Fruit fly (Drosophila melanogaster): ENCODE measurements around the gene CG9150.

The CG9150 gene

DNA sequence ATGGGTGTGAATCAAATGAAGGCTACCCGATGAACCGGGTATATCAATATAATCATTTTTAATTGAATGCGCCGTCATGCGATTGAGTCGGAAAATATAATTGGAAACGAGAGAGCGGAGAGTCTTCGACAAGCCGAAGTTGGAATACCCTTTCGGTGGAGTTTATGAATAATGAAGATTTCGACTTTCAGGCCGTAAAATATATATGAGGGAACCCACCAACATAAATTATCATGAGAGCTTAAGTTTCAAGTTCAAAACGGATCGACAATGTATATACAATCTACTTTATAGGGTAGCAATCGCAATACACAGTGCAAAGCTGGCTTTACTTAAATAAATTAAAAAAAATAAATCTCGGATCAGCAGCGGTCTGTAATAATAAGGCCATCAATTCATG, 36.6 kb downstream of the CG9150 start (continued):
- TF ChIP-seq Smox (GFP tag; optimal IDR thresholded peaks at IDR 0.05) = no peak
- TF ChIP-seq ss (GFP tag; optimal IDR thresholded peaks at IDR 0.05) = no peak
- TF ChIP-seq cyc (GFP tag; optimal IDR thresholded peaks at IDR 0.05) = no peak
- TF ChIP-seq pdm3 (GFP tag; optimal IDR thresholded peaks at IDR 0.05) = peak; percentile 36
- no peak for TF ChIP-seq CG8319 (GFP tag; optimal IDR thresholded peaks at IDR 0.05)
- no peak for TF ChIP-seq Sox102F (GFP tag; optimal IDR thresholded peaks at IDR 0.05)
- TF ChIP-seq CG9139 (GFP tag; optimal IDR thresholded peaks at IDR 0.05) = peak; percentile 9
- no peak for TF ChIP-seq CG4318 (GFP tag; optimal IDR thresholded peaks at IDR 0.05)
- no peak for TF ChIP-seq CG11762 (GFP tag; optimal IDR thresholded peaks at IDR 0.05; ENCODE audit: insufficient read depth)
- no peak for TF ChIP-seq Ets21C (GFP tag; optimal IDR thresholded peaks at IDR 0.05)
- peak; percentile 59; the same call in 2 of the 3 replicates for TF ChIP-seq eg (GFP tag; IDR thresholded peaks at IDR 0.05)
- TF ChIP-seq Ets96B (tag; optimal IDR thresholded peaks at IDR 0.05) = peak; percentile 59
- peak; percentile 35 for TF ChIP-seq topi (GFP tag; optimal IDR thresholded peaks at IDR 0.05)
- TF ChIP-seq Lpt (GFP tag; optimal IDR thresholded peaks at IDR 0.05) = no peak
- TF ChIP-seq CG31627 (GFP tag; optimal IDR thresholded peaks at IDR 0.05) = peak; percentile 44
- peak; percentile 13; the same call in 1 of the 2 replicates for TF ChIP-seq Gug (GFP tag; IDR thresholded peaks at IDR 0.05)
- 0 out of 2 replicates have a peak, but pooled peaks have one; percentile 7 for TF ChIP-seq CG11294 (GFP tag; IDR thresholded peaks at IDR 0.05)
- peak; percentile 12 for TF ChIP-seq acj6 (GFP tag; optimal IDR thresholded peaks at IDR 0.05)
- TF ChIP-seq achi (GFP tag; optimal IDR thresholded peaks at IDR 0.05) = peak; percentile 27
- TF ChIP-seq CG34406 (GFP tag; optimal IDR thresholded peaks at IDR 0.05) = peak; percentile 19
- peak; percentile 36 for TF ChIP-seq Sox14 (GFP tag; optimal IDR thresholded peaks at IDR 0.05)
- TF ChIP-seq CG6163 (GFP tag; IDR thresholded peaks at IDR 0.05) = peak; percentile 73
- no peak for TF ChIP-seq Eip93F (GFP tag; optimal IDR thresholded peaks at IDR 0.05)
- TF ChIP-seq CG6854 (GFP tag; optimal IDR thresholded peaks at IDR 0.05) = no peak
- no peak for TF ChIP-seq Hr38 (GFP tag; optimal IDR thresholded peaks at IDR 0.05)
- TF ChIP-seq fkh (GFP tag; optimal IDR thresholded peaks at IDR 0.05) = no peak
- no peak for TF ChIP-seq CG10669 (GFP tag; optimal IDR thresholded peaks at IDR 0.05)
- peak; percentile 23 for TF ChIP-seq CG6792 (GFP tag; optimal IDR thresholded peaks at IDR 0.05)
- TF ChIP-seq Sox15 (GFP tag; optimal IDR thresholded peaks at IDR 0.05) = no peak
- TF ChIP-seq CG6276 (GFP tag; optimal IDR thresholded peaks at IDR 0.05) = no peak
- TF ChIP-seq CG3919 (GFP tag; optimal IDR thresholded peaks at IDR 0.05) = no peak
- TF ChIP-seq fd85E (GFP tag; optimal IDR thresholded peaks at IDR 0.05) = no peak
- no peak for TF ChIP-seq Hr4 (GFP tag; optimal IDR thresholded peaks at IDR 0.05)
- TF ChIP-seq svp (GFP tag) = peak; percentile 91
- no peak for TF ChIP-seq OdsH (GFP tag; optimal IDR thresholded peaks at IDR 0.05)
- peak; percentile 20 for TF ChIP-seq CG1621 (tag; optimal IDR thresholded peaks at IDR 0.05)
- TF ChIP-seq CG16779 (tag; optimal IDR thresholded peaks at IDR 0.05) = no peak
- TF ChIP-seq CG8119 (GFP tag; IDR thresholded peaks at IDR 0.05) = peak; percentile 56
- TF ChIP-seq vri (GFP tag; optimal IDR thresholded peaks at IDR 0.05) = no peak

DNA sequence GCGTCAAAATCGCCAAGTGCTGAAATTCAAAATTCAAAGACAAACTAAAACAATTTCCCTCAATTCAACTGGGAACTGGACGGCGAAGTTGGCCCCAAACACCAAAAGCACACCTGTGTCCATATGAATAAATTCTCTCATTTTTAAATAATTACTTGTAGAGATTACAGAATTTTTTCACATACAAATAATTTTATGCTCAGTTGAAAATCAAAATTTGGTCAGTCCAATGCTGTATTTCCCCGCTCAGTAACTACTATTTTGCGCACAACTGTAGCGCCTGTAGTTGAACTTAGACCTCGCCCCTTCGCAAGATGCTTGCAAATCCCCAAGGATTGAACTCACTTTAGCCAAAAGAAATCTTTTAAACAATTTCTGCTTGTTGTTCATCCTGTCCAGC, 39.7 kb downstream of the CG9150 start:
- no peak for TF ChIP-seq CG4318 (GFP tag; optimal IDR thresholded peaks at IDR 0.05)
- TF ChIP-seq CG31627 (GFP tag; optimal IDR thresholded peaks at IDR 0.05) = peak; percentile 7
- TF ChIP-seq fkh (GFP tag; optimal IDR thresholded peaks at IDR 0.05) = no peak
- no peak for TF ChIP-seq Lpt (GFP tag; optimal IDR thresholded peaks at IDR 0.05)
- no peak for TF ChIP-seq fd85E (GFP tag; optimal IDR thresholded peaks at IDR 0.05)
- peak; percentile 21; the same call in 1 of the 3 replicates for TF ChIP-seq CG6163 (GFP tag; IDR thresholded peaks at IDR 0.05)
- TF ChIP-seq Eip93F (GFP tag; optimal IDR thresholded peaks at IDR 0.05) = no peak
- no peak for TF ChIP-seq CG16779 (tag; optimal IDR thresholded peaks at IDR 0.05)
- TF ChIP-seq Eip75B (GFP tag; optimal IDR thresholded peaks at IDR 0.05) = no peak
- TF ChIP-seq CG6854 (GFP tag; optimal IDR thresholded peaks at IDR 0.05) = no peak
- TF ChIP-seq Hr4 (GFP tag; optimal IDR thresholded peaks at IDR 0.05) = peak; percentile 34
- TF ChIP-seq CG10631 (GFP tag; optimal IDR thresholded peaks at IDR 0.05) = no peak
- no peak for TF ChIP-seq CG34406 (GFP tag; optimal IDR thresholded peaks at IDR 0.05)
- TF ChIP-seq achi (GFP tag; optimal IDR thresholded peaks at IDR 0.05) = peak; percentile 18
- TF ChIP-seq CG32006 (GFP tag; optimal IDR thresholded peaks at IDR 0.05) = peak; percentile 37
- TF ChIP-seq CG6808 (GFP tag; optimal IDR thresholded peaks at IDR 0.05) = no peak
- no peak for TF ChIP-seq dsx (GFP tag; optimal IDR thresholded peaks at IDR 0.05; ENCODE audit: poor library complexity, severe bottlenecking)
- no peak for TF ChIP-seq CG6792 (GFP tag; optimal IDR thresholded peaks at IDR 0.05)
- peak; percentile 15 for TF ChIP-seq Hr39 (GFP tag; optimal IDR thresholded peaks at IDR 0.05)
- no peak for TF ChIP-seq vri (GFP tag; optimal IDR thresholded peaks at IDR 0.05)
- no peak for TF ChIP-seq CG11294 (GFP tag; IDR thresholded peaks at IDR 0.05)
- TF ChIP-seq esn (GFP tag; optimal IDR thresholded peaks at IDR 0.05) = peak; percentile 1
- TF ChIP-seq Smox (GFP tag; optimal IDR thresholded peaks at IDR 0.05) = no peak
- TF ChIP-seq Ets96B (tag; optimal IDR thresholded peaks at IDR 0.05) = no peak
- no peak for TF ChIP-seq Sox14 (GFP tag; optimal IDR thresholded peaks at IDR 0.05)
- TF ChIP-seq CG10669 (GFP tag; optimal IDR thresholded peaks at IDR 0.05) = no peak
- TF ChIP-seq Blimp-1 (GFP tag; optimal IDR thresholded peaks at IDR 0.05) = no peak
- no peak for TF ChIP-seq CG8632 (GFP tag; optimal IDR thresholded peaks at IDR 0.05)
- peak; percentile 5 for TF ChIP-seq CG3919 (GFP tag; optimal IDR thresholded peaks at IDR 0.05)
- no peak for TF ChIP-seq lz (GFP tag; optimal IDR thresholded peaks at IDR 0.05)

All from whole organism, prepupa.